Worm (Caenorhabditis elegans): Measurements from ENCODE around the gene hpo-26.

- TF ChIP-seq mcd-1 (GFP tag; IDR thresholded peaks at IDR 0.05): no peak
- no peak for TF ChIP-seq hsf-1 (GFP tag; IDR thresholded peaks at IDR 0.05)
- no peak for TF ChIP-seq ceh-27 (GFP tag; optimal IDR thresholded peaks at IDR 0.05)
- no peak for TF ChIP-seq unc-62 (GFP tag; optimal IDR thresholded peaks at IDR 0.05)
- TF ChIP-seq dpl-1 (GFP tag; optimal IDR thresholded peaks at IDR 0.05): no peak
- TF ChIP-seq nhr-80 (tag; optimal IDR thresholded peaks at IDR 0.05): no peak
- TF ChIP-seq lin-35 (GFP tag; optimal IDR thresholded peaks at IDR 0.05): no peak
- no peak for TF ChIP-seq snpc-1.3 (tag; optimal IDR thresholded peaks at IDR 0.05; ENCODE audit: insufficient read depth)
- TF ChIP-seq mel-28 (tag; optimal IDR thresholded peaks at IDR 0.05; ENCODE audit: borderline replicate concordance): no peak
- TF ChIP-seq T26A5.8 (tag; optimal IDR thresholded peaks at IDR 0.05): no peak
- TF ChIP-seq F55B11.4 (tag; optimal IDR thresholded peaks at IDR 0.05; ENCODE audit: borderline replicate concordance, insufficient read depth): no peak
- no peak for TF ChIP-seq ceh-100 (GFP tag; IDR thresholded peaks at IDR 0.05)
Measured at ce11 chrV:6533030-6533429, at the start of gene hpo-26.
